Fruit fly (Drosophila melanogaster): ENCODE results near the gene CG8661.
A peak's percentile ranks its signal among the peaks of the same experiment; 100 is the strongest.

Gene CG8661

DNA sequence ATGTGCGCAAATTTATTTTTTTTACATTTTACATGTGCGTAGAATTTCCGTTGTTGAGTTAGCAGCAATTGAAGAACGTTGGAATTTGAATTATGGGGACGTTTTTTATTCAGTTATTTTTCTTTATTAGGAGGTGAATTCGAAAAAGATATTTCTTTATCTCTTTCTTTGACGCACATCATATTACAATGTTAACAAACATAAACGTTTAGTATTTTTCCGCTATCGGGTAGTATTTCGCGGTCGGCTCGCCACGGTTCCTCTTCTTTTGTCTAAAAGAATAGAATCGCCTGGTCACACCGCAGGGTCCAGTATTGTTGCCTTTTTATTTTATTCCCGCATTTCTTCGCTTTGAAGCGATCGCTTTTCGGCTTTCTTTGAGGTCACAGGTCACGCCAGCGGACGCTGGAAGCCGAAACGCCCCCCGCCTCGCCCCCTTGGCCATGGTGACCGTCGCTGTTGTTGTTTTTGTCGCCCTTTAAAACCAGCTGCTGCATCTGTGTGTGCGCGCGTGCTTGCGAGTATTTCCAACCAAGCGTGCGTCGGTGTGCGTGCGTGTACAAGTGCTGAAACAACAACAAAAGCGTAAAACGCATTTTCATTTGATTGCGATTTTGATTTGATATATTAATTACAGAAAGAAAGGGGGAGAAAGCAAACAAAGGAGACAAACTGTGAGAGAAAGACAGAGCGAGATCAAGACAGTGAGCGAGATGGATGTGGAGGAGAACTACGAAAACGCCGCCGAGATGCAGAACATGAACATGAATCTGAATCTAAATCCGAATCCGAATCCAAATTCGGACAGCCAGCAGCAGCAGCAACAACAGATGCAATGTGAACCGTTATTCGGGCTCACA lies 18.1 kb upstream of the CG8661 start (continued):
- TF ChIP-seq az2 (GFP tag; optimal IDR thresholded peaks at IDR 0.05) (no peak), CG15696 (tag; optimal IDR thresholded peaks at IDR 0.05) (no peak), CG16779 (GFP tag; IDR thresholded peaks at IDR 0.05) (no peak), zfh1 (GFP tag; IDR thresholded peaks at IDR 0.05) (no peak), ato (GFP tag; IDR thresholded peaks at IDR 0.05; ENCODE audit: partially characterized antibody) (no peak), unc-4 (GFP tag; IDR thresholded peaks at IDR 0.05; ENCODE audit: partially characterized antibody) (no peak), CG5245 (GFP tag; optimal IDR thresholded peaks at IDR 0.05) (no peak), CG2120 (GFP tag; optimal IDR thresholded peaks at IDR 0.05) (no peak), CG10543 (GFP tag; optimal IDR thresholded peaks at IDR 0.05) (no peak), h (optimal IDR thresholded peaks at IDR 0.05) (no peak), CG7839 (tag; optimal IDR thresholded peaks at IDR 0.05) (no peak), pho (GFP tag; optimal IDR thresholded peaks at IDR 0.05) (no peak), CG12219 (GFP tag; optimal IDR thresholded peaks at IDR 0.05) (no peak), CG3838 (GFP tag; optimal IDR thresholded peaks at IDR 0.05) (no peak), H15 (GFP tag; IDR thresholded peaks at IDR 0.05) (no peak), HLH54F (GFP tag; optimal IDR thresholded peaks at IDR 0.05) (no peak), CG6175 (GFP tag; IDR thresholded peaks at IDR 0.05) (no peak), otp (GFP tag; IDR thresholded peaks at IDR 0.05) (no peak), Jarid2 (GFP tag; optimal IDR thresholded peaks at IDR 0.05) (peak; percentile 36), knrl (GFP tag; IDR thresholded peaks at IDR 0.05; ENCODE audit: partially characterized antibody) (no peak), Lim3 (GFP tag; IDR thresholded peaks at IDR 0.05) (no peak), Adf1 (GFP tag; IDR thresholded peaks at IDR 0.05) (no peak), CG3163 (GFP tag; optimal IDR thresholded peaks at IDR 0.05) (no peak), nom (GFP tag; optimal IDR thresholded peaks at IDR 0.05) (peak; percentile 30), Usf (GFP tag; optimal IDR thresholded peaks at IDR 0.05) (no peak), Six4 (GFP tag; optimal IDR thresholded peaks at IDR 0.05) (no peak), Sox100B (GFP tag; optimal IDR thresholded peaks at IDR 0.05) (no peak), GATAe (GFP tag; conservative IDR thresholded peaks at IDR 0.05) (no peak), HmgD (GFP tag; optimal IDR thresholded peaks at IDR 0.05) (no peak), pros (GFP tag; optimal IDR thresholded peaks at IDR 0.05) (peak; percentile 34), CG2875 (GFP tag; optimal IDR thresholded peaks at IDR 0.05) (no peak), bbx (GFP tag; IDR thresholded peaks at IDR 0.05; ENCODE audit: partially characterized antibody) (peak; percentile 12; the same call in 1 of the 2 replicates), CG17186 (GFP tag; optimal IDR thresholded peaks at IDR 0.05) (no peak), CG14667 (GFP tag; IDR thresholded peaks at IDR 0.05) (no peak), al (GFP tag; IDR thresholded peaks at IDR 0.05) (no peak), CG8281 (tag; optimal IDR thresholded peaks at IDR 0.05) (no peak), CG8924 (tag; optimal IDR thresholded peaks at IDR 0.05) (no peak), Mad (GFP tag; optimal IDR thresholded peaks at IDR 0.05) (no peak), crol (GFP tag; IDR thresholded peaks at IDR 0.05) (peak; percentile 80), gcm (GFP tag; optimal IDR thresholded peaks at IDR 0.05) (peak; percentile 56), vnd (GFP tag; IDR thresholded peaks at IDR 0.05; ENCODE audit: partially characterized antibody) (no peak), Bgb (GFP tag; IDR thresholded peaks at IDR 0.05; ENCODE audit: partially characterized antibody) (no peak), CG14441 (GFP tag; IDR thresholded peaks at IDR 0.05) (no peak), CG33213 (GFP tag; optimal IDR thresholded peaks at IDR 0.05) (no peak), mam (GFP tag; optimal IDR thresholded peaks at IDR 0.05) (no peak), CG11456 (GFP tag; IDR thresholded peaks at IDR 0.05) (no peak), Ssrp (tag; optimal IDR thresholded peaks at IDR 0.05) (no peak), CG17328 (GFP tag; IDR thresholded peaks at IDR 0.05) (no peak), Taf1 (GFP tag; IDR thresholded peaks at IDR 0.05) (no peak), CG34376 (GFP tag; optimal IDR thresholded peaks at IDR 0.05) (peak; percentile 1)
